Fruit fly (Drosophila melanogaster) whole organism, embryonic: ENCODE results near the gene HDAC4.
A peak's percentile ranks its signal among the peaks of the same experiment; 100 is the strongest.

Experiments
- Adf1 ChIP-seq: fragments of 200-800 bp; sonication (Bioruptor generic); IDR thresholded peaks from 2 replicates; pipeline ENCODE4 v1.3.6; 2022; ENCODE audit warnings: missing biosample characterization, missing genetic modification characterization
- Atf-2 ChIP-seq: fragments of 200-800 bp; sonication (Bioruptor generic); optimal IDR thresholded peaks from 2 replicates; lab custom pipeline; 2016; ENCODE audit warnings: missing biosample characterization, missing genetic modification characterization
- Awh ChIP-seq: fragments of 200-800 bp; sonication (Bioruptor generic); IDR thresholded peaks from 2 replicates; pipeline ENCODE4, ENCODE4 v1.3.6; 2022; ENCODE audit warnings: missing biosample characterization, missing genetic modification characterization
- BEAF-32 ChIP-seq: fragments of 200-800 bp; sonication (Bioruptor generic); optimal IDR thresholded peaks from 3 replicates; lab custom pipeline; 2017; ENCODE audit warnings: missing biosample characterization, missing genetic modification characterization, mild to moderate bottlenecking, moderate library complexity, missing genetic modification reagents
- CG10654 ChIP-seq: fragments of 200-800 bp; sonication (Bioruptor generic); optimal IDR thresholded peaks from 2 replicates; lab custom pipeline; 2016; ENCODE audit warnings: missing biosample characterization, missing genetic modification characterization
- CG11398 ChIP-seq: fragments of 200-800 bp; sonication (Bioruptor generic); optimal IDR thresholded peaks from 2 replicates; lab custom pipeline; 2016; ENCODE audit warnings: missing biosample characterization, missing genetic modification characterization
- CG12071 ChIP-seq: fragments of 200-800 bp; sonication (Bioruptor generic); optimal IDR thresholded peaks from 3 replicates; lab custom pipeline; 2018; ENCODE audit warnings: missing biosample characterization, mild to moderate bottlenecking, missing genetic modification characterization
- CG14050 ChIP-seq: fragments of 200-800 bp; sonication (Bioruptor generic); IDR thresholded peaks from 3 replicates; pipeline ENCODE4 v1.3.6; 2022; ENCODE audit warnings: missing biosample characterization, missing genetic modification characterization
- CG17361 ChIP-seq: fragments of 200-800 bp; sonication (Bioruptor generic); IDR thresholded peaks from 3 replicates; pipeline ENCODE4 v1.3.6; 2022; ENCODE audit warnings: missing biosample characterization, missing genetic modification characterization
- CG17385 ChIP-seq: fragments of 200-800 bp; sonication (Bioruptor generic); optimal IDR thresholded peaks from 3 replicates; lab custom pipeline; 2018; ENCODE audit warnings: missing biosample characterization, mild to moderate bottlenecking, missing genetic modification characterization
- CG2678 ChIP-seq: fragments of 200-800 bp; sonication (Bioruptor generic); optimal IDR thresholded peaks from 3 replicates; lab custom pipeline; 2019; ENCODE audit warnings: missing biosample characterization, mild to moderate bottlenecking, missing genetic modification characterization, moderate library complexity
- CG30020 ChIP-seq: fragments of 200-800 bp; optimal IDR thresholded peaks from 2 replicates; lab custom pipeline; 2019; ENCODE audit warnings: missing biosample characterization, mild to moderate bottlenecking, missing genetic modification characterization, moderate library complexity
- CG3163 ChIP-seq: fragments of 200-800 bp; sonication (Bioruptor generic); optimal IDR thresholded peaks from 3 replicates; lab custom pipeline; 2016; ENCODE audit warnings: missing biosample characterization, missing genetic modification characterization
- CG6683 ChIP-seq: fragments of 200-800 bp; sonication (Bioruptor generic); optimal IDR thresholded peaks from 2 replicates; lab custom pipeline; 2017; ENCODE audit warnings: missing biosample characterization, mild to moderate bottlenecking, missing genetic modification characterization, missing genetic modification reagents
- CG7786 ChIP-seq: fragments of 200-800 bp; sonication (Bioruptor generic); optimal IDR thresholded peaks from 2 replicates; lab custom pipeline; 2016; ENCODE audit warnings: missing biosample characterization, missing genetic modification characterization
- CG9437 ChIP-seq: fragments of 200-800 bp; sonication (Bioruptor generic); optimal IDR thresholded peaks from 2 replicates; lab custom pipeline; 2018; ENCODE audit warnings: missing biosample characterization, mild to moderate bottlenecking, missing genetic modification characterization
- CG9932 ChIP-seq: fragments of 200-800 bp; sonication (Bioruptor generic); IDR thresholded peaks from 2 replicates; pipeline ENCODE4 v1.3.6; 2022; ENCODE audit warnings: missing biosample characterization, missing genetic modification characterization
- CTCF ChIP-seq: fragments of 200-800 bp; sonication (Bioruptor generic); optimal IDR thresholded peaks from 2 replicates; lab custom pipeline; 2017; ENCODE audit warnings: missing biosample characterization, mild to moderate bottlenecking, missing genetic modification characterization, moderate library complexity
- Camta ChIP-seq: fragments of 200-800 bp; sonication (Bioruptor generic); optimal IDR thresholded peaks from 2 replicates; lab custom pipeline; 2016; ENCODE audit warnings: missing biosample characterization, missing genetic modification characterization
- Dek ChIP-seq: fragments of 200-800 bp; sonication (Bioruptor generic); optimal IDR thresholded peaks from 3 replicates; lab custom pipeline; 2019; ENCODE audit warnings: missing biosample characterization, mild to moderate bottlenecking, missing genetic modification characterization, moderate library complexity
- Fer1 ChIP-seq: fragments of 200-800 bp; sonication (Bioruptor generic); optimal IDR thresholded peaks from 2 replicates; lab custom pipeline; 2017; ENCODE audit warnings: missing biosample characterization, mild to moderate bottlenecking, missing genetic modification characterization
- HLHmδ ChIP-seq: fragments of 200-800 bp; sonication (Bioruptor generic); optimal IDR thresholded peaks from 2 replicates; lab custom pipeline; 2018; ENCODE audit warnings: missing biosample characterization, mild to moderate bottlenecking, missing genetic modification characterization, moderate library complexity
- Lhr ChIP-seq: fragments of 200-800 bp; sonication (Bioruptor generic); optimal IDR thresholded peaks from 3 replicates; lab custom pipeline; 2017; ENCODE audit warnings: mild to moderate bottlenecking, missing biosample characterization, missing genetic modification reagents, missing genetic modification characterization
- Lpt ChIP-seq: fragments of >200 bp; optimal IDR thresholded peaks from 2 replicates; lab custom pipeline; 2018; ENCODE audit warnings: missing biosample characterization, missing genetic modification characterization
- MBD-R2 ChIP-seq: fragments of 200-800 bp; sonication (Bioruptor generic); IDR thresholded peaks from 2 replicates; pipeline ENCODE4 v1.3.6; 2022; ENCODE audit warnings: missing biosample characterization, missing genetic modification characterization
- Mad ChIP-seq: fragments of 200-800 bp; sonication (Bioruptor generic); optimal IDR thresholded peaks from 2 replicates; lab custom pipeline; 2016; ENCODE audit warnings: missing biosample characterization, missing genetic modification characterization
- Max ChIP-seq: fragments of 200-800 bp; sonication (Bioruptor generic); optimal IDR thresholded peaks from 2 replicates; lab custom pipeline; 2016; ENCODE audit warnings: missing biosample characterization, mild to moderate bottlenecking, missing genetic modification characterization
- NfI ChIP-seq: fragments of 200-800 bp; sonication (Bioruptor generic); optimal IDR thresholded peaks from 3 replicates; lab custom pipeline; 2018; ENCODE audit warnings: missing biosample characterization, mild to moderate bottlenecking, missing genetic modification characterization, moderate library complexity
- Pdp1 ChIP-seq, 2 experiments: fragments of 200-800 bp; sonication (Bioruptor generic); optimal IDR thresholded peaks; 3 replicates each; lab custom pipeline; 2016; ENCODE audit warnings: missing biosample characterization in 2 of 2, missing genetic modification characterization in 2 of 2, mild to moderate bottlenecking in 1 of 2, moderate library complexity in 1 of 2
- Ptx1 ChIP-seq: fragments of 200-800 bp; sonication (Bioruptor generic); IDR thresholded peaks from 2 replicates; pipeline ENCODE4 v1.3.6; 2022; ENCODE audit warnings: missing biosample characterization, missing genetic modification characterization
- Sox102F ChIP-seq: fragments of 200-800 bp; sonication (Bioruptor generic); optimal IDR thresholded peaks from 2 replicates; lab custom pipeline; 2018; ENCODE audit warnings: missing biosample characterization, mild to moderate bottlenecking, missing genetic modification characterization, moderate library complexity
- Spps ChIP-seq: fragments of 200-800 bp; sonication (Bioruptor generic); optimal IDR thresholded peaks from 2 replicates; lab custom pipeline; 2018; ENCODE audit warnings: missing biosample characterization, mild to moderate bottlenecking, missing genetic modification characterization
- ara ChIP-seq: fragments of 200-800 bp; sonication (Bioruptor generic); IDR thresholded peaks from 2 replicates; pipeline ENCODE4 v1.3.6; 2022; ENCODE audit warnings: missing biosample characterization, missing genetic modification characterization
- bab2 ChIP-seq: fragments of 200-800 bp; sonication (Bioruptor generic); optimal IDR thresholded peaks from 2 replicates; lab custom pipeline; 2016; ENCODE audit warnings: missing biosample characterization, missing genetic modification characterization
- btn ChIP-seq: fragments of 200-800 bp; sonication (Bioruptor generic); optimal IDR thresholded peaks from 2 replicates; lab custom pipeline; 2016; ENCODE audit warnings: missing biosample characterization, missing genetic modification characterization
- corto ChIP-seq: fragments of 200-800 bp; sonication (Bioruptor generic); optimal IDR thresholded peaks from 2 replicates; lab custom pipeline; 2016; ENCODE audit warnings: missing biosample characterization, mild to moderate bottlenecking, missing genetic modification characterization, moderate library complexity
- eyg ChIP-seq: fragments of 200-800 bp; sonication (Bioruptor generic); optimal IDR thresholded peaks from 3 replicates; lab custom pipeline; 2016; ENCODE audit warnings: missing biosample characterization, missing genetic modification characterization
- hkb ChIP-seq, 2 experiments: fragments of 200-800 bp in 1 of 2; fragments of >200 bp in 1 of 2; sonication (Bioruptor generic) in 1 of 2; IDR thresholded peaks in 1 of 2; optimal IDR thresholded peaks in 1 of 2; 2 replicates each; pipeline versions ENCODE4 v1.3.6 to Lab custom; 2017 to 2022; ENCODE audit warnings: missing biosample characterization in 1 of 2, missing genetic modification characterization in 1 of 2
- ken ChIP-seq: fragments of 200-800 bp; sonication (Bioruptor generic); IDR thresholded peaks from 3 replicates; pipeline ENCODE4 v1.3.6; 2022; ENCODE audit warnings: missing biosample characterization, missing genetic modification characterization
- mirr ChIP-seq: fragments of 200-800 bp; sonication (Bioruptor generic); optimal IDR thresholded peaks from 3 replicates; lab custom pipeline; 2018; ENCODE audit warnings: missing biosample characterization, mild to moderate bottlenecking, missing genetic modification characterization
- nmo ChIP-seq: fragments of 200-800 bp; sonication (Bioruptor generic); optimal IDR thresholded peaks from 2 replicates; lab custom pipeline; 2018; ENCODE audit warnings: missing biosample characterization, mild to moderate bottlenecking, missing genetic modification characterization, moderate library complexity
- nom ChIP-seq: fragments of 200-800 bp; sonication (Bioruptor generic); optimal IDR thresholded peaks from 2 replicates; lab custom pipeline; 2017; ENCODE audit warnings: missing biosample characterization, missing genetic modification characterization, mild to moderate bottlenecking, moderate library complexity, missing genetic modification reagents
- pnt ChIP-seq: fragments of 200-800 bp; sonication (Bioruptor generic); optimal IDR thresholded peaks from 3 replicates; lab custom pipeline; 2016; ENCODE audit warnings: missing biosample characterization, missing genetic modification characterization
- pum ChIP-seq: fragments of 200-800 bp; sonication (Bioruptor generic); optimal IDR thresholded peaks from 2 replicates; lab custom pipeline; 2016; ENCODE audit warnings: missing biosample characterization, missing genetic modification characterization
- sc ChIP-seq, 3 experiments: fragments of >200 bp in 2 of 3; fragments of 200-800 bp in 1 of 3; sonication (Bioruptor generic) in 1 of 3; optimal IDR thresholded peaks; 2 replicates in 2 of 3; 3 replicates in 1 of 3; lab custom pipeline; 2017; ENCODE audit warnings: mild to moderate bottlenecking in 1 of 3, missing biosample characterization in 1 of 3, missing genetic modification characterization in 1 of 3, missing genetic modification reagents in 1 of 3
- sens ChIP-seq: fragments of 200-800 bp; sonication (Bioruptor generic); peaks from one replicate; lab custom pipeline; 2016; ENCODE audit warnings: missing biosample characterization, missing genetic modification characterization
- ssp ChIP-seq: fragments of 200-800 bp; sonication (Bioruptor generic); IDR thresholded peaks from 2 replicates; pipeline ENCODE4 v1.3.6; 2022; ENCODE audit warnings: missing biosample characterization, missing genetic modification characterization
- stwl ChIP-seq: fragments of 200-800 bp; sonication (Bioruptor generic); optimal IDR thresholded peaks from 3 replicates; lab custom pipeline; 2018; ENCODE audit warnings: missing biosample characterization, mild to moderate bottlenecking, missing genetic modification characterization, moderate library complexity
- tll ChIP-seq, 2 experiments: fragments of 200-800 bp in 1 of 2; fragments of >200 bp in 1 of 2; sonication (Bioruptor generic) in 1 of 2; optimal IDR thresholded peaks; 2 replicates each; lab custom pipeline; 2017 to 2019; ENCODE audit warnings: missing biosample characterization in 2 of 2, missing genetic modification characterization in 2 of 2, mild to moderate bottlenecking in 1 of 2, moderate library complexity in 1 of 2
- wor ChIP-seq: fragments of 200-800 bp; sonication (Bioruptor generic); IDR thresholded peaks from 2 replicates; pipeline ENCODE4 v1.3.6; 2022; ENCODE audit warnings: missing biosample characterization, missing genetic modification characterization

The HDAC4 gene

dm6 chrX:13323114-13323513, 37.7 kb upstream of the HDAC4 start (continued):
- TF ChIP-seq Lpt (GFP tag; lab: Kevin White, UChicago), result no peak
- TF ChIP-seq CG12071, result no peak
- no peak for TF ChIP-seq CTCF (GFP tag; lab: Kevin White, UChicago)
- no peak for TF ChIP-seq ara
- peak; percentile 35; the same call in 1 of the 2 replicates for TF ChIP-seq ssp
- TF ChIP-seq nom, result no peak
- TF ChIP-seq CG17361, result peak; percentile 80
- TF ChIP-seq CG7786, result peak; percentile 63
- TF ChIP-seq tll (GFP tag; optimal IDR thresholded peaks at IDR 0.05; lab: Kevin White, UChicago), result no peak
- peak; percentile 54 for TF ChIP-seq CG17385 (GFP tag; lab: Kevin White, UChicago)
- TF ChIP-seq CG9437 (GFP tag; lab: Kevin White, UChicago), result peak; percentile 67
- no peak for TF ChIP-seq Spps (tag; lab: Kevin White, UChicago)
- peak; percentile 45 for TF ChIP-seq corto
- TF ChIP-seq CG9932, result peak; percentile 48
- TF ChIP-seq Dek (tag; lab: Kevin White, UChicago), result peak; percentile 15
- no peak; the same call in 2 of the 3 replicates for TF ChIP-seq ken (GFP tag; lab: Robert Waterston, UW)
- no peak for TF ChIP-seq CG30020 (tag; lab: Kevin White, UChicago)
- TF ChIP-seq Adf1 (GFP tag; lab: Robert Waterston, UW), result no peak
- peak; percentile 72 for TF ChIP-seq Camta (GFP tag; lab: Kevin White, UChicago)
- TF ChIP-seq sc (optimal IDR thresholded peaks at IDR 0.05; lab: Kevin White, UChicago), result no peak
- no peak for TF ChIP-seq sc (GFP tag; optimal IDR thresholded peaks at IDR 0.05; lab: Kevin White, UChicago)
- TF ChIP-seq MBD-R2 (GFP tag; lab: Robert Waterston, UW), result peak; percentile 12; the same call in 1 of the 2 replicates
- no peak for TF ChIP-seq hkb (optimal IDR thresholded peaks at IDR 0.05; lab: Kevin White, UChicago)
- TF ChIP-seq hkb (GFP tag; IDR thresholded peaks at IDR 0.05; lab: Robert Waterston, UW), result peak; percentile 71
- TF ChIP-seq nmo (GFP tag; lab: Kevin White, UChicago), result peak; percentile 50
- TF ChIP-seq BEAF-32 (GFP tag; lab: Kevin White, UChicago), result no peak
- TF ChIP-seq pum (GFP tag; lab: Kevin White, UChicago), result peak; percentile 29
- TF ChIP-seq CG3163, result peak; percentile 43
- TF ChIP-seq Mad, result peak; percentile 66
- TF ChIP-seq CG11398 (GFP tag; lab: Kevin White, UChicago), result peak; percentile 43
- peak; percentile 46 for TF ChIP-seq bab2 (GFP tag; lab: Kevin White, UChicago)
- TF ChIP-seq mirr, result no peak
- TF ChIP-seq eyg (GFP tag; lab: Kevin White, UChicago), result peak; percentile 26
- peak; percentile 24 for TF ChIP-seq btn (GFP tag; lab: Kevin White, UChicago)
- TF ChIP-seq sens, result peak; percentile 94
- peak; percentile 48; the same call in 2 of the 3 replicates for TF ChIP-seq CG14050 (GFP tag; lab: Robert Waterston, UW)
- TF ChIP-seq CG2678 (tag; lab: Kevin White, UChicago), result peak; percentile 70
- no peak for TF ChIP-seq HLHmδ (GFP tag; lab: Kevin White, UChicago)
- TF ChIP-seq wor (GFP tag; lab: Robert Waterston, UW), result peak; percentile 57; the same call in 1 of the 2 replicates
- TF ChIP-seq CG10654 (GFP tag; lab: Kevin White, UChicago), result peak; percentile 58
- TF ChIP-seq Atf-2 (GFP tag; lab: Kevin White, UChicago), result peak; percentile 59
- peak; percentile 37 to 50 for TF ChIP-seq Pdp1 (GFP tag; optimal IDR thresholded peaks at IDR 0.05; lab: Kevin White, UChicago)
- peak; percentile 57 for TF ChIP-seq NfI (GFP tag; lab: Kevin White, UChicago)
- peak; percentile 45 for TF ChIP-seq pnt (GFP tag; lab: Kevin White, UChicago)
- peak; percentile 76 for TF ChIP-seq Ptx1 (GFP tag; lab: Robert Waterston, UW)
- peak; percentile 25; the same call in 1 of the 2 replicates for TF ChIP-seq Awh (GFP tag; lab: Robert Waterston, UW)
- peak; percentile 82 for TF ChIP-seq Sox102F (GFP tag; lab: Kevin White, UChicago)
- no peak for TF ChIP-seq Lhr (GFP tag; lab: Kevin White, UChicago)
- peak; percentile 55 for TF ChIP-seq Fer1 (GFP tag; lab: Kevin White, UChicago)
- TF ChIP-seq stwl (tag; lab: Kevin White, UChicago), result no peak
- no peak for TF ChIP-seq CG6683 (GFP tag; lab: Kevin White, UChicago)
- peak; percentile 68 for TF ChIP-seq Max (GFP tag; lab: Kevin White, UChicago)
